Worm (Caenorhabditis elegans) whole organism, L1 larva: Measurements from ENCODE around the gene C36E8.6.

Experiments
- ces-1 ChIP-seq: fragments of 150-350 bp; optimal IDR thresholded peaks from 2 replicates; lab custom pipeline; 2014; ENCODE audit warnings: missing biosample characterization, missing genetic modification reagents, missing genetic modification characterization
- jun-1 ChIP-seq: fragments of 150-350 bp; optimal IDR thresholded peaks from 2 replicates; lab custom pipeline; 2014; ENCODE audit warnings: missing biosample characterization, missing genetic modification reagents, missing genetic modification characterization
- lin-13 ChIP-seq: fragments of 150-350 bp; optimal IDR thresholded peaks from 2 replicates; lab custom pipeline; 2014; ENCODE audit warnings: missing biosample characterization, missing genetic modification reagents, missing genetic modification characterization
- mdl-1 ChIP-seq, 2 experiments: fragments of 150-350 bp; optimal IDR thresholded peaks; 2 replicates each; lab custom pipeline; 2014 to 2017; ENCODE audit warnings: missing biosample characterization in 2 of 2, missing genetic modification characterization in 2 of 2, inconsistent platforms in 1 of 2
- nhr-11 ChIP-seq: fragments of 150-350 bp; optimal IDR thresholded peaks from 2 replicates; lab custom pipeline; 2014; ENCODE audit warnings: missing biosample characterization, missing genetic modification characterization
- pqm-1 ChIP-seq: sonication (generic microtip); optimal IDR thresholded peaks from 3 replicates; lab custom pipeline; 2017; ENCODE audit warnings: missing biosample characterization, missing genetic modification characterization
- skn-1 ChIP-seq: fragments of 150-350 bp; optimal IDR thresholded peaks from 2 replicates; lab custom pipeline; 2014; ENCODE audit warnings: missing biosample characterization, missing genetic modification characterization
- snpc-4 ChIP-seq: fragments of 150-350 bp; optimal IDR thresholded peaks from 2 replicates; lab custom pipeline; 2014; ENCODE audit warnings: missing biosample characterization, missing genetic modification characterization
- unc-62 ChIP-seq: fragments of 150-350 bp; optimal IDR thresholded peaks from 2 replicates; lab custom pipeline; 2014; ENCODE audit warnings: missing biosample characterization, missing genetic modification reagents, missing genetic modification characterization
- unc-86 ChIP-seq: sonication (generic microtip); optimal IDR thresholded peaks from 2 replicates; lab custom pipeline; 2016; ENCODE audit warnings: missing genetic modification characterization, missing compliant biosample characterization

DNA sequence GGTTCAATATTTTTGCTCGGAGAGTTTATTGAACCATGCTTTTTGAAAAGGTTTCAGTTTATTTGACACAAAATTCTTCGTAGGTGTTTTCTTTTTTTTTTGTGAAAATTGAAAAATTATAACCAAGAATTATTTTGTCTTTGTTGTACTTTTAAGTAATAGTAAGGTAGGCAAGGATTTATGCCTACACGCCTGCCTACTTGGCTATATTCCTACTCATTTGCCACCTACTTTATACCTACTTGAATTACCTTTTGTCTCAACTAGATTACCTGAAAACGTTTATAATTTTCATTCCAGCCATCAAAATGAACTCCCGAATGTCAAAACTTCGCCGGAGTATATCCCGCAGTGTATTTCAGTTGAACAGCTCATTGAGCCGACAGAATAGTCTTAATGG, 24.2 kb downstream of the C36E8.6 start, which contains the start of gene C36E8.4:
- TF ChIP-seq unc-86 (tag; lab: Kevin White, UChicago) = no peak
- no peak for TF ChIP-seq mdl-1 (tag; optimal IDR thresholded peaks at IDR 0.05; lab: Kevin White, UChicago)
- TF ChIP-seq pqm-1 = no peak
- TF ChIP-seq unc-62 (GFP tag; lab: Kevin White, UChicago) = no peak
- no peak for TF ChIP-seq snpc-4 (tag; lab: Kevin White, UChicago)
- TF ChIP-seq lin-13 (GFP tag; lab: Kevin White, UChicago) = no peak
- no peak for TF ChIP-seq ces-1 (GFP tag; lab: Kevin White, UChicago)
- TF ChIP-seq nhr-11 = no peak
- no peak for TF ChIP-seq skn-1 (tag; lab: Kevin White, UChicago)
- no peak for TF ChIP-seq jun-1 (tag; lab: Kevin White, UChicago)
